Fruit fly (Drosophila melanogaster) whole organism, wandering third instar larva: Measurements from ENCODE around the gene CG8206.
A peak's percentile ranks its signal among the peaks of the same experiment; 100 is the strongest.

Experiments
- Abd-B ChIP-seq: fragments of >200 bp; optimal IDR thresholded peaks from 2 replicates; lab custom pipeline; 2017; ENCODE audit warnings: missing biosample characterization, missing genetic modification characterization
- CG32264 ChIP-seq: fragments of 200-800 bp; sonication (Bioruptor generic); optimal IDR thresholded peaks from 2 replicates; lab custom pipeline; 2016; ENCODE audit warnings: missing biosample characterization, missing genetic modification characterization
- CG9705 ChIP-seq: fragments of 200-800 bp; sonication (Bioruptor generic); optimal IDR thresholded peaks from 2 replicates; lab custom pipeline; 2018; ENCODE audit warnings: missing biosample characterization, mild to moderate bottlenecking, missing genetic modification characterization
- CrebA ChIP-seq: fragments of 200-800 bp; sonication (Bioruptor generic); optimal IDR thresholded peaks from 2 replicates; lab custom pipeline; 2016; ENCODE audit warnings: missing biosample characterization, mild to moderate bottlenecking, missing genetic modification characterization, borderline replicate concordance
- Dif ChIP-seq: fragments of 200-275, 200-300 bp; sonication (Bioruptor generic); optimal IDR thresholded peaks from 2 replicates; lab custom pipeline; 2018; ENCODE audit warnings: missing biosample characterization, missing genetic modification characterization; ENCODE audit not compliant: partially characterized antibody
- GATAd ChIP-seq: sonication (Bioruptor generic); optimal IDR thresholded peaks from 2 replicates; lab custom pipeline; 2016; ENCODE audit warnings: missing biosample characterization, missing genetic modification characterization
- HLH106 ChIP-seq: fragments of 200-800 bp; optimal IDR thresholded peaks from 3 replicates; lab custom pipeline; 2019; ENCODE audit warnings: missing biosample characterization, mild to moderate bottlenecking, missing genetic modification characterization, moderate library complexity
- Hnf4 ChIP-seq: fragments of 200-800 bp; sonication (Bioruptor generic); optimal IDR thresholded peaks from 2 replicates; lab custom pipeline; 2016; ENCODE audit warnings: missing biosample characterization, mild to moderate bottlenecking, missing genetic modification characterization
- Hr78 ChIP-seq: fragments of >200 bp; optimal IDR thresholded peaks from 2 replicates; lab custom pipeline; 2017; ENCODE audit warnings: missing biosample characterization, missing genetic modification characterization
- Hr83 ChIP-seq: fragments of 200-300 bp; sonication (Bioruptor generic); optimal IDR thresholded peaks from 2 replicates; lab custom pipeline; 2016; ENCODE audit warnings: missing biosample characterization, mild to moderate bottlenecking, missing genetic modification characterization, moderate library complexity; ENCODE audit not compliant: poor library complexity, severe bottlenecking
- Jra ChIP-seq: sonication (Bioruptor generic); optimal IDR thresholded peaks from 2 replicates; lab custom pipeline; 2016; ENCODE audit warnings: missing biosample characterization, missing genetic modification characterization
- Mio ChIP-seq: sonication (Bioruptor generic); optimal IDR thresholded peaks from 2 replicates; lab custom pipeline; 2016; ENCODE audit warnings: missing biosample characterization, missing genetic modification characterization
- Myc ChIP-seq: fragments of >200 bp; optimal IDR thresholded peaks from 2 replicates; lab custom pipeline; 2017
- OdsH ChIP-seq: fragments of 200-800 bp; sonication (Bioruptor generic); optimal IDR thresholded peaks from 2 replicates; lab custom pipeline; 2016; ENCODE audit warnings: missing biosample characterization, mild to moderate bottlenecking, missing genetic modification characterization
- Rel ChIP-seq, 2 experiments: fragments of 200-800 bp; sonication (Bioruptor generic) in 1 of 2; optimal IDR thresholded peaks; 2 replicates in 1 of 2; 3 replicates in 1 of 2; lab custom pipeline; 2016 to 2019; ENCODE audit warnings: mild to moderate bottlenecking in 2 of 2, missing biosample characterization in 2 of 2, missing genetic modification characterization in 2 of 2, moderate library complexity in 1 of 2
- Sp1 ChIP-seq: fragments of 200-800 bp; sonication (Bioruptor generic); optimal IDR thresholded peaks from 3 replicates; lab custom pipeline; 2019; ENCODE audit warnings: missing biosample characterization, mild to moderate bottlenecking, missing genetic modification characterization, moderate library complexity
- br ChIP-seq: fragments of 200-800 bp; sonication (Bioruptor generic); optimal IDR thresholded peaks from 2 replicates; lab custom pipeline; 2016; ENCODE audit warnings: missing biosample characterization, missing genetic modification characterization
- brk ChIP-seq: fragments of 200-800 bp; sonication (Bioruptor generic); optimal IDR thresholded peaks from 2 replicates; lab custom pipeline; 2016; ENCODE audit warnings: missing biosample characterization, mild to moderate bottlenecking, missing genetic modification characterization
- dl ChIP-seq, 2 experiments: fragments of 175-275, 200-275 bp in 1 of 2; fragments of 200-275 bp in 1 of 2; sonication (Bioruptor generic); optimal IDR thresholded peaks; lab custom pipeline; 2018; ENCODE audit warnings: mild to moderate bottlenecking in 2 of 2, missing biosample characterization in 2 of 2, missing genetic modification characterization in 2 of 2, moderate library complexity in 2 of 2; ENCODE audit not compliant: partially characterized antibody in 2 of 2, insufficient read depth in 1 of 2
- dmrt93B ChIP-seq: fragments of 200-800 bp; sonication (Bioruptor generic); optimal IDR thresholded peaks from 2 replicates; lab custom pipeline; 2018; ENCODE audit warnings: missing biosample characterization, mild to moderate bottlenecking, missing genetic modification characterization
- ey ChIP-seq: fragments of 200-800 bp; sonication (Bioruptor generic); optimal IDR thresholded peaks from 2 replicates; lab custom pipeline; 2016; ENCODE audit warnings: missing biosample characterization, missing genetic modification characterization
- foxo ChIP-seq, 2 experiments: fragments of 200-800 bp; sonication (Bioruptor generic); optimal IDR thresholded peaks; 2 replicates in 1 of 2; 3 replicates in 1 of 2; lab custom pipeline; 2016 to 2017; ENCODE audit warnings: missing biosample characterization in 2 of 2, missing genetic modification characterization in 2 of 2
- fru ChIP-seq: fragments of 200-800 bp; sonication (Bioruptor generic); optimal IDR thresholded peaks from 3 replicates; lab custom pipeline; 2016; ENCODE audit warnings: missing biosample characterization, mild to moderate bottlenecking, missing genetic modification characterization
- h ChIP-seq: fragments of 200-800 bp; sonication (Bioruptor generic); optimal IDR thresholded peaks from 3 replicates; lab custom pipeline; 2016; ENCODE audit warnings: missing biosample characterization, mild to moderate bottlenecking, missing genetic modification characterization
- pan ChIP-seq: fragments of >200 bp; optimal IDR thresholded peaks from 2 replicates; lab custom pipeline; 2017
- psq ChIP-seq: fragments of 200-800 bp; sonication (Bioruptor generic); optimal IDR thresholded peaks from 3 replicates; lab custom pipeline; 2017; ENCODE audit warnings: missing biosample characterization, mild to moderate bottlenecking, missing genetic modification characterization, moderate library complexity
- rgr ChIP-seq: fragments of 200-800 bp; sonication (Bioruptor generic); optimal IDR thresholded peaks from 3 replicates; lab custom pipeline; 2016; ENCODE audit warnings: missing biosample characterization, mild to moderate bottlenecking, missing genetic modification characterization
- sage ChIP-seq: fragments of 200-800 bp; sonication (Bioruptor generic); optimal IDR thresholded peaks from 2 replicates; lab custom pipeline; 2016; ENCODE audit warnings: missing biosample characterization, mild to moderate bottlenecking, missing genetic modification characterization
- sv ChIP-seq: fragments of 200-800 bp; sonication (Bioruptor generic); optimal IDR thresholded peaks from 3 replicates; lab custom pipeline; 2016; ENCODE audit warnings: missing biosample characterization, missing genetic modification characterization
- tai ChIP-seq: sonication (Bioruptor generic); optimal IDR thresholded peaks from 2 replicates; lab custom pipeline; 2016; ENCODE audit warnings: missing biosample characterization, missing genetic modification characterization
- usp ChIP-seq: fragments of >200 bp; optimal IDR thresholded peaks from 2 replicates; lab custom pipeline; 2017; ENCODE audit warnings: missing biosample characterization, missing genetic modification characterization
- woc ChIP-seq: sonication (Bioruptor generic); optimal IDR thresholded peaks from 2 replicates; lab custom pipeline; 2016; ENCODE audit warnings: missing biosample characterization, mild to moderate bottlenecking, missing genetic modification characterization

The CG8206 gene

dm6 chrX:15733995-15734394 lies 5.0 kb upstream of the CG8206 start, which contains the start of the genes CG12379 and MagR (continued):
- peak; percentile 32 for TF ChIP-seq psq (GFP tag; lab: Kevin White, UChicago)
- TF ChIP-seq Mio (GFP tag; lab: Kevin White, UChicago): no peak
- peak; percentile 71 for TF ChIP-seq CG9705 (GFP tag; lab: Kevin White, UChicago)
- TF ChIP-seq, all 38 proteins: peak for 14

dm6 chrX:15737110-15737509 lies 1.9 kb upstream of the CG8206 start, which contains the start of gene Arp6:
Arp6 (minus strand) TSS chrX:15737120.
- no peak for TF ChIP-seq CrebA (GFP tag; lab: Kevin White, UChicago)
- TF ChIP-seq ey (GFP tag; lab: Kevin White, UChicago): no peak
- no peak for TF ChIP-seq pan (lab: Kevin White, UChicago)
- no peak for TF ChIP-seq tai (GFP tag; lab: Kevin White, UChicago)
- no peak for TF ChIP-seq usp (GFP tag; lab: Kevin White, UChicago)
- peak; percentile 5 for TF ChIP-seq HLH106 (tag; lab: Kevin White, UChicago)
- TF ChIP-seq Myc (lab: Kevin White, UChicago): peak; percentile 81
- TF ChIP-seq Dif (GFP tag; lab: Kevin White, UChicago): no peak
- no peak for TF ChIP-seq Mio (GFP tag; lab: Kevin White, UChicago)
- TF ChIP-seq dmrt93B (GFP tag; lab: Kevin White, UChicago): no peak
- TF ChIP-seq CG32264: no peak
- no peak for TF ChIP-seq Jra (GFP tag; lab: Kevin White, UChicago)
- no peak for TF ChIP-seq brk (GFP tag; lab: Kevin White, UChicago)
- peak; percentile 37 for TF ChIP-seq woc
- TF ChIP-seq sage (GFP tag; lab: Kevin White, UChicago): no peak
- TF ChIP-seq Rel (GFP tag; optimal IDR thresholded peaks at IDR 0.05; lab: Kevin White, UChicago): no peak
- TF ChIP-seq Rel (tag; optimal IDR thresholded peaks at IDR 0.05; lab: Kevin White, UChicago): no peak

dm6 chrX:15740288-15740726 lies 1.3 kb downstream of the CG8206 start:
- TF ChIP-seq Myc (lab: Kevin White, UChicago) (no peak), ey (GFP tag; lab: Kevin White, UChicago) (peak; percentile 84), Rel (GFP tag; optimal IDR thresholded peaks at IDR 0.05; lab: Kevin White, UChicago) (no peak), Rel (tag; optimal IDR thresholded peaks at IDR 0.05; lab: Kevin White, UChicago) (peak; percentile 57), h (peak; percentile 97), sv (GFP tag; lab: Kevin White, UChicago) (peak; percentile 55), Jra (GFP tag; lab: Kevin White, UChicago) (peak; percentile 74), usp (GFP tag; lab: Kevin White, UChicago) (no peak), Sp1 (GFP tag; lab: Kevin White, UChicago) (peak; percentile 84), psq (GFP tag; lab: Kevin White, UChicago) (peak; percentile 61), foxo (GFP tag; optimal IDR thresholded peaks at IDR 0.05; lab: Kevin White, UChicago) (peak; percentile 49 to 85), Mio (GFP tag; lab: Kevin White, UChicago) (no peak), woc (peak; percentile 52), fru (peak; percentile 85), br (peak; percentile 86), sage (GFP tag; lab: Kevin White, UChicago) (no peak), rgr (peak; percentile 82), CG32264 (peak; percentile 48), OdsH (GFP tag; lab: Kevin White, UChicago) (peak; percentile 82), HLH106 (tag; lab: Kevin White, UChicago) (peak; percentile 77), Hnf4 (peak; percentile 84), Hr83 (GFP tag; lab: Kevin White, UChicago) (peak; percentile 14), Dif (GFP tag; lab: Kevin White, UChicago) (no peak)

- no peak for TF ChIP-seq OdsH (GFP tag; lab: Kevin White, UChicago)
- no peak for TF ChIP-seq rgr
- TF ChIP-seq dl (GFP tag; optimal IDR thresholded peaks at IDR 0.05; lab: Kevin White, UChicago; ENCODE audit: insufficient read depth in 1 of 2, partially characterized antibody in 2 of 2): no peak
- TF ChIP-seq Abd-B (GFP tag; lab: Kevin White, UChicago): no peak
- no peak for TF ChIP-seq brk (GFP tag; lab: Kevin White, UChicago)
- TF ChIP-seq GATAd (GFP tag; lab: Kevin White, UChicago): no peak
- TF ChIP-seq CG32264: no peak
- TF ChIP-seq Sp1 (GFP tag; lab: Kevin White, UChicago): no peak
- TF ChIP-seq usp (GFP tag; lab: Kevin White, UChicago): no peak
- no peak for TF ChIP-seq Dif (GFP tag; lab: Kevin White, UChicago)
- no peak for TF ChIP-seq Hr78 (GFP tag; lab: Kevin White, UChicago)
Measured at dm6 chrX:15740881-15741280, 1.9 kb downstream of the CG8206 start.
